Fruit fly (Drosophila melanogaster): ENCODE results near the gene Or65b.

DNA sequence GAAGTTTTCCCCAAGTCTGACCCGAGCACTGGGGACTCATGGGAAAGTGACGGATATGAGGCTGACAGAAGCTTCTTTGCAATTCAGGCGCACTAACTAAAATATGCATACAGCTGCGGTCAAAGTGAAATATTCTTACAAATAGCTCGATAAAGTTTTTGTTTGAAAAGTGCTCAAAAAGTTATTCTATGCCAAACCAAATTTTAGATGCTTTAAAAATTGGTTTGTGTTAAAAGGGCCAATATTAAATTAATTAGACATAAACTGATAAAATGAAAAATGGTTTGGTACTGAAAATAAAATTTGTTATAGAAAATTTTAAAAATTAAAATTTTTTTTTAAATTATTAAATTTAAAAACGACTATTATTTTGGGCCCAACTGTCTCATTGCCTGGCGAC lies 41.2 kb downstream of the Or65b start:
- no peak for TF ChIP-seq CG8478 (optimal IDR thresholded peaks at IDR 0.05)
- no peak for TF ChIP-seq CG30431 (GFP tag; optimal IDR thresholded peaks at IDR 0.05)
- no peak for TF ChIP-seq ara (GFP tag; IDR thresholded peaks at IDR 0.05)
- TF ChIP-seq lmd (GFP tag; IDR thresholded peaks at IDR 0.05): no peak
- TF ChIP-seq CG31441 (GFP tag; IDR thresholded peaks at IDR 0.05): no peak
- no peak for TF ChIP-seq CG32772 (GFP tag; IDR thresholded peaks at IDR 0.05)
- TF ChIP-seq CG15073 (GFP tag; optimal IDR thresholded peaks at IDR 0.05): no peak
- TF ChIP-seq HLH3B (GFP tag; IDR thresholded peaks at IDR 0.05): no peak
